Fruit fly (Drosophila melanogaster) whole organism: ENCODE data around the gene xit.

ENCODE experiments used
- CG8478 ChIP-seq: fragments of >200 bp; optimal IDR thresholded peaks from 2 replicates; lab custom pipeline; 2018; ENCODE audit warnings: inconsistent platforms
- Dll ChIP-seq: fragments of >200 bp; optimal IDR thresholded peaks from 2 replicates; lab custom pipeline; 2017
- EcR ChIP-seq, 2 experiments: fragments of >200 bp; optimal IDR thresholded peaks; 2 replicates each; lab custom pipeline; 2017; ENCODE audit warnings: missing biosample characterization in 2 of 2, missing genetic modification characterization in 2 of 2, missing genetic modification reagents in 2 of 2

DNA sequence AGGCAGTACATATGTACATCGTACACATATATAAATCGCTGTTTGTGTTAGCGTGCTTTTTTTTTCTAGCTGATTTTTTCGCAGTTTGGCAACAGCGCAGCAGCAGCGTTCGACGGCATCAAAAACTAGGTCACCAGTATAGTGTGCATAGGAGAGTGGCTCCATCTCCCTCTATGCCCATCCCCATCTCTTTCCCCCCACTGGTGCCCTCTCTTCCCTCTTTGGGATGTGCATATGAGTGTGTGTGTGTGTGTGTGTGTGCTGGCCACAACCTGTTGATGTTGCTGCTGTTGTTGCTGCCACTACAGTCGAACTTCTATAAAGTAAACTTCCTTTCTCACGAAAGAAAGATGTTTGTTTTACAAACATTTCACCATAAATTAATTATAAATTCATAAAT is 50.9 kb downstream of the xit start:
- TF ChIP-seq CG8478 (lab: Kevin White, UChicago) (no peak), Dll (lab: Kevin White, UChicago) (no peak), EcR (GFP tag; optimal IDR thresholded peaks at IDR 0.05; lab: Kevin White, UChicago) (no peak)
